Worm (Caenorhabditis elegans): ENCODE data around the gene C18H7.11.
A peak's percentile ranks its signal among the peaks of the same experiment; 100 is the strongest.

C18H7.11 gene

ce11 chrIV:605431-605830 is 8.7 kb downstream of the C18H7.11 start:
- TF ChIP-seq ceh-90 (tag; optimal IDR thresholded peaks at IDR 0.05) (no peak), ceh-8 (GFP tag; optimal IDR thresholded peaks at IDR 0.05) (peak; percentile 91)

ce11 chrIV:606055-606454 is 9.4 kb downstream of the C18H7.11 start, which contains the start of gene inx-18:
Gene inx-18, plus strand, starts transcription at chrIV:606355.
- no peak for TF ChIP-seq nhr-84 (tag; optimal IDR thresholded peaks at IDR 0.05)
- TF ChIP-seq sup-37 (GFP tag; optimal IDR thresholded peaks at IDR 0.05), result no peak
- TF ChIP-seq mef-2 (tag; optimal IDR thresholded peaks at IDR 0.05), result no peak
- TF ChIP-seq hlh-4 (tag; optimal IDR thresholded peaks at IDR 0.05), result no peak
- no peak for TF ChIP-seq nhr-90 (tag; optimal IDR thresholded peaks at IDR 0.05; ENCODE audit: poor library complexity)
- no peak for TF ChIP-seq nhr-28 (tag; optimal IDR thresholded peaks at IDR 0.05)
- no peak for TF ChIP-seq ceh-82 (tag; optimal IDR thresholded peaks at IDR 0.05)
- TF ChIP-seq rnt-1 (tag; optimal IDR thresholded peaks at IDR 0.05), result peak; percentile 25

ce11 chrIV:607628-608027 is 10.9 kb downstream of the C18H7.11 start:
- TF ChIP-seq rnt-1 (tag; optimal IDR thresholded peaks at IDR 0.05) (peak; percentile 35), dpl-1 (GFP tag; optimal IDR thresholded peaks at IDR 0.05) (peak in 1 of 3 experiments; percentile 7), nhr-19 (GFP tag; conservative IDR thresholded peaks at IDR 0.05) (peak; percentile 18), nhr-71 (tag; optimal IDR thresholded peaks at IDR 0.05) (peak; percentile 67), lsy-2 (tag; optimal IDR thresholded peaks at IDR 0.05) (peak in 1 of 2 experiments; percentile 42), pqm-1 (tag; optimal IDR thresholded peaks at IDR 0.05) (no peak), lin-14 (GFP tag; optimal IDR thresholded peaks at IDR 0.05) (peak; percentile 73), lin-13 (GFP tag; optimal IDR thresholded peaks at IDR 0.05) (no peak), mep-1 (tag; optimal IDR thresholded peaks at IDR 0.05) (peak; percentile 8), snu-23 (GFP tag; optimal IDR thresholded peaks at IDR 0.05) (peak; percentile 25)

ce11 chrIV:613155-613554 is 16.5 kb downstream of the C18H7.11 start:
- no peak for TF ChIP-seq ztf-11 (tag; optimal IDR thresholded peaks at IDR 0.05)
- TF ChIP-seq efl-3 (GFP tag; optimal IDR thresholded peaks at IDR 0.05), result no peak
- no peak for TF ChIP-seq rnt-1 (tag; optimal IDR thresholded peaks at IDR 0.05)
- TF ChIP-seq egl-27 (tag; optimal IDR thresholded peaks at IDR 0.05), result no peak
- TF ChIP-seq nhr-47 (tag; optimal IDR thresholded peaks at IDR 0.05), result no peak
- TF ChIP-seq F16B12.6 (tag; optimal IDR thresholded peaks at IDR 0.05), result no peak
- no peak for TF ChIP-seq tlp-1 (tag; optimal IDR thresholded peaks at IDR 0.05)
- TF ChIP-seq dpl-1 (GFP tag; optimal IDR thresholded peaks at IDR 0.05), result no peak

ce11 chrIV:615244-615643 is 18.5 kb downstream of the C18H7.11 start, which contains the start of gene C18H7.1:
Gene C18H7.1, plus strand, starts transcription at chrIV:615544.
- no peak for TF ChIP-seq snpc-4 (tag; optimal IDR thresholded peaks at IDR 0.05)
- TF ChIP-seq efl-1 (optimal IDR thresholded peaks at IDR 0.05), result no peak
- TF ChIP-seq efl-1 (GFP tag; optimal IDR thresholded peaks at IDR 0.05 in 1 of 2), result peak in 1 of 2 experiments; percentile 36
- peak; percentile 44 for TF ChIP-seq blmp-1 (tag; optimal IDR thresholded peaks at IDR 0.05)

- TF ChIP-seq mab-9 (GFP tag; IDR thresholded peaks at IDR 0.05) (0 out of 2 replicates have a peak, but pooled peaks have one; percentile 29), ztf-11 (tag; optimal IDR thresholded peaks at IDR 0.05) (no peak), nhr-77 (tag; optimal IDR thresholded peaks at IDR 0.05) (no peak), efl-1 (optimal IDR thresholded peaks at IDR 0.05) (no peak), efl-1 (GFP tag; optimal IDR thresholded peaks at IDR 0.05 in 1 of 2) (peak in 1 of 2 experiments; percentile 62)
Observed at ce11 chrIV:619766-620165, 23.1 kb downstream of the C18H7.11 start.

- TF ChIP-seq pag-3 (tag; optimal IDR thresholded peaks at IDR 0.05; ENCODE audit: borderline replicate concordance, insufficient read depth) (no peak), nhr-71 (tag; optimal IDR thresholded peaks at IDR 0.05) (peak; percentile 66), ama-1 (optimal IDR thresholded peaks at IDR 0.05) (no peak), jun-1 (tag; optimal IDR thresholded peaks at IDR 0.05) (peak; percentile 51), irx-1 (tag; optimal IDR thresholded peaks at IDR 0.05) (peak; percentile 11), nhr-84 (tag; optimal IDR thresholded peaks at IDR 0.05) (no peak), nhr-85 (tag) (peak; percentile 58), lin-35 (GFP tag; optimal IDR thresholded peaks at IDR 0.05) (peak; percentile 36 to 68), sptf-1 (tag; optimal IDR thresholded peaks at IDR 0.05) (no peak), grh-1 (GFP tag; IDR thresholded peaks at IDR 0.05) (no peak), nhr-237 (tag; optimal IDR thresholded peaks at IDR 0.05) (no peak), nhr-11 (tag; optimal IDR thresholded peaks at IDR 0.05) (no peak), unc-30 (tag; optimal IDR thresholded peaks at IDR 0.05) (no peak), tlp-1 (tag; optimal IDR thresholded peaks at IDR 0.05) (no peak), lin-13 (GFP tag; optimal IDR thresholded peaks at IDR 0.05) (peak; percentile 36), lin-15B (tag; optimal IDR thresholded peaks at IDR 0.05) (no peak)
Observed at ce11 chrIV:620324-620723, 23.6 kb downstream of the C18H7.11 start.
